Worm (Caenorhabditis elegans) whole organism, mixed stage, embryonic: Measurements from ENCODE around the gene srg-16.

Experiments used
- blmp-1 ChIP-seq: fragments of 150-350 bp; optimal IDR thresholded peaks from 2 replicates; lab custom pipeline; 2014; ENCODE audit warnings: missing biosample characterization, missing genetic modification characterization
- ceh-43 ChIP-seq: fragments of 200-800 bp; sonication (Bioruptor generic); optimal IDR thresholded peaks from 2 replicates; lab custom pipeline; 2018; ENCODE audit warnings: mild to moderate bottlenecking, missing genetic modification characterization, moderate library complexity, missing compliant biosample characterization
- ces-1 ChIP-seq: fragments of 150-350 bp; optimal IDR thresholded peaks from 2 replicates; lab custom pipeline; 2014; ENCODE audit warnings: missing biosample characterization, missing genetic modification reagents, missing genetic modification characterization
- drap-1 ChIP-seq: fragments of 200-800 bp; sonication (Bioruptor generic); optimal IDR thresholded peaks from 3 replicates; lab custom pipeline; 2018; ENCODE audit warnings: mild to moderate bottlenecking, missing genetic modification characterization, missing compliant biosample characterization
- lin-32 ChIP-seq: fragments of 200-800 bp; sonication (Bioruptor generic); optimal IDR thresholded peaks from 2 replicates; lab custom pipeline; 2018; ENCODE audit warnings: mild to moderate bottlenecking, missing genetic modification characterization, missing compliant biosample characterization
- mab-5 ChIP-seq: fragments of 150-350 bp; optimal IDR thresholded peaks from 2 replicates; lab custom pipeline; 2014; ENCODE audit warnings: missing biosample characterization, missing genetic modification characterization
- nhr-12 ChIP-seq: fragments of 150-350 bp; optimal IDR thresholded peaks from 2 replicates; lab custom pipeline; 2014; ENCODE audit warnings: missing biosample characterization, missing genetic modification characterization
- nhr-237 ChIP-seq: fragments of 150-350 bp; optimal IDR thresholded peaks from 2 replicates; lab custom pipeline; 2014; ENCODE audit warnings: missing biosample characterization, missing genetic modification characterization
- pha-4 ChIP-seq: fragments of 150-350 bp; optimal IDR thresholded peaks from 2 replicates; lab custom pipeline; 2018; ENCODE audit warnings: missing biosample characterization, missing genetic modification reagents, missing genetic modification characterization
- snpc-4 ChIP-seq: fragments of 150-350 bp; optimal IDR thresholded peaks from 2 replicates; lab custom pipeline; 2014; ENCODE audit warnings: missing biosample characterization, missing genetic modification characterization
- sptf-1 ChIP-seq: sonication (generic microtip); optimal IDR thresholded peaks from 2 replicates; lab custom pipeline; 2017; ENCODE audit warnings: mild to moderate bottlenecking, missing genetic modification characterization, moderate library complexity, missing compliant biosample characterization
- unc-39 ChIP-seq: fragments of 150-350 bp; optimal IDR thresholded peaks from 2 replicates; lab custom pipeline; 2014; ENCODE audit warnings: missing biosample characterization, missing genetic modification characterization

DNA sequence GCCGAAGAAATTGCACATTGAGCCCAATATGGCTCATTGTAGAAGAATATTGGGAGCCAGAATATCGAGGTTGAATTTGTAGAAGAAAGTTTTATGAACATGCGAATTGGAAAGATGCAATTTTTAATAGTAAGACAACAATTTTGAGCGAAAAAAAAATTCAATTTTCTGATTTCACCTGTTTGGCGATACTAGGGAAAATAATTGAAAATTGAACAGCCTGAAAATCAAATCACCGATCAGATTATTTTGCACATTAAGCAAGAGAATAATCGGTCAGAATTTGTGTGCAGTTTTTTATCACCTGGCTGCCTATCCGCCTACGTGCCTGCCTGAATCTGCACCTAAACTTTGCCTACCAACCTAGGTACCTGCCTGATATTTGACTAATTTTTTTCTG lies 46.4 kb upstream of the srg-16 start, which contains the start of gene sre-26:
- TF ChIP-seq unc-39 (tag; lab: Kevin White, UChicago): no peak
- no peak for TF ChIP-seq mab-5 (tag; lab: Kevin White, UChicago)
- no peak for TF ChIP-seq ces-1 (GFP tag; lab: Kevin White, UChicago)
- TF ChIP-seq snpc-4 (tag; lab: Kevin White, UChicago): no peak
- no peak for TF ChIP-seq ceh-43 (GFP tag; lab: Kevin White, UChicago)
- no peak for TF ChIP-seq blmp-1 (tag; lab: Kevin White, UChicago)
- TF ChIP-seq pha-4 (tag; lab: Kevin White, UChicago): no peak
- no peak for TF ChIP-seq nhr-12 (tag; lab: Kevin White, UChicago)
- no peak for TF ChIP-seq lin-32 (GFP tag; lab: Kevin White, UChicago)
- TF ChIP-seq sptf-1: no peak
- no peak for TF ChIP-seq nhr-237 (tag; lab: Kevin White, UChicago)
- no peak for TF ChIP-seq drap-1 (GFP tag; lab: Kevin White, UChicago)
